Worm (Caenorhabditis elegans): ENCODE measurements around the gene che-12.
A peak's percentile ranks its signal among the peaks of the same experiment; 100 is the strongest.

ce11 chrV:10256050-10256449 is 51.1 kb downstream of the che-12 start, which contains the start of gene nhr-232:
- TF ChIP-seq egl-27 (tag; optimal IDR thresholded peaks at IDR 0.05) (no peak), jun-1 (tag; optimal IDR thresholded peaks at IDR 0.05) (no peak), pqm-1 (tag; optimal IDR thresholded peaks at IDR 0.05) (peak; percentile 86), nhr-28 (tag; optimal IDR thresholded peaks at IDR 0.05) (peak; percentile 80), madf-5 (GFP tag; IDR thresholded peaks at IDR 0.05) (no peak), aly-2 (tag; optimal IDR thresholded peaks at IDR 0.05) (no peak), mdl-1 (tag; optimal IDR thresholded peaks at IDR 0.05) (no peak), ama-1 (optimal IDR thresholded peaks at IDR 0.05) (no peak), fkh-10 (GFP tag; optimal IDR thresholded peaks at IDR 0.05) (no peak), nhr-10 (tag; optimal IDR thresholded peaks at IDR 0.05) (no peak), fos-1 (tag; optimal IDR thresholded peaks at IDR 0.05) (no peak), unc-130 (GFP tag; optimal IDR thresholded peaks at IDR 0.05) (no peak), hif-1 (tag; optimal IDR thresholded peaks at IDR 0.05) (no peak)

Measured in whole organism, L4 larva.